Fruit fly (Drosophila melanogaster) whole organism: Measurements from ENCODE around the gene CG14717.

Source experiments
- CG8478 ChIP-seq: fragments of >200 bp; optimal IDR thresholded peaks from 2 replicates; lab custom pipeline; 2018; ENCODE audit warnings: inconsistent platforms
- Dll ChIP-seq: fragments of >200 bp; optimal IDR thresholded peaks from 2 replicates; lab custom pipeline; 2017
- EcR ChIP-seq, 2 experiments: fragments of >200 bp; optimal IDR thresholded peaks; 2 replicates each; lab custom pipeline; 2017; ENCODE audit warnings: missing biosample characterization in 2 of 2, missing genetic modification characterization in 2 of 2, missing genetic modification reagents in 2 of 2
- pan ChIP-seq: fragments of >200 bp; optimal IDR thresholded peaks from 2 replicates; lab custom pipeline; 2017
- psq ChIP-seq: fragments of >200 bp; optimal IDR thresholded peaks from 2 replicates; lab custom pipeline; 2017
- usp ChIP-seq: fragments of >200 bp; optimal IDR thresholded peaks from 2 replicates; lab custom pipeline; 2017; ENCODE audit warnings: missing biosample characterization, missing genetic modification characterization, mixed read lengths

CG14717 gene

dm6 chr3R:11683675-11684074, 12.6 kb upstream of the CG14717 start:
- no peak for TF ChIP-seq pan (lab: Kevin White, UChicago)
- no peak for TF ChIP-seq psq (lab: Kevin White, UChicago)
- TF ChIP-seq usp (GFP tag; lab: Kevin White, UChicago), result no peak
- no peak for TF ChIP-seq EcR (GFP tag; optimal IDR thresholded peaks at IDR 0.05; lab: Kevin White, UChicago)
- no peak for TF ChIP-seq CG8478 (lab: Kevin White, UChicago)
- no peak for TF ChIP-seq Dll (lab: Kevin White, UChicago)

DNA sequence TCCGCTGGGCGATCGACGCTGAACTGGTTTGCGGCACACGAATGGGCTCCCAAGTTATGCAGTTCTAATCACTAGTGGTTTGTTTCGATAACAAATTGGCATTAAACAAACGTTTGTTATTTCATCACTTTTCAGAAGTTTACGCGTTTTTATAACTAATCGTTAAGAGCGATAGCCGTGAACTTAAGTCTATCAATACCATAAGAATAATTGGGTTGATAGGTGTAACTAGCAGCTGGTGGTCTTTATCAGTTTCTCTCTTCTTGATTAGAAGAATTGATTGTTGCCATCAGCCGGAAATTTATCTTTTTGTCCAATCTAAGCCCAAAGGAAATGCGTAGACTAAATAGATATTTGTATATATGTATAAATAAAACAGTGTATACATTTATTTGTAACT, 12.0 kb upstream of the CG14717 start, which contains the start of gene CG6830:
Gene CG6830, minus strand, starts transcription at position 27 of the 400 bp plus-strand sequence.
- no peak for TF ChIP-seq psq (lab: Kevin White, UChicago)
- TF ChIP-seq usp (GFP tag; lab: Kevin White, UChicago), result no peak
- no peak for TF ChIP-seq CG8478 (lab: Kevin White, UChicago)
- no peak for TF ChIP-seq EcR (GFP tag; optimal IDR thresholded peaks at IDR 0.05; lab: Kevin White, UChicago)
- TF ChIP-seq pan (lab: Kevin White, UChicago), result no peak
- TF ChIP-seq Dll (lab: Kevin White, UChicago), result no peak

DNA sequence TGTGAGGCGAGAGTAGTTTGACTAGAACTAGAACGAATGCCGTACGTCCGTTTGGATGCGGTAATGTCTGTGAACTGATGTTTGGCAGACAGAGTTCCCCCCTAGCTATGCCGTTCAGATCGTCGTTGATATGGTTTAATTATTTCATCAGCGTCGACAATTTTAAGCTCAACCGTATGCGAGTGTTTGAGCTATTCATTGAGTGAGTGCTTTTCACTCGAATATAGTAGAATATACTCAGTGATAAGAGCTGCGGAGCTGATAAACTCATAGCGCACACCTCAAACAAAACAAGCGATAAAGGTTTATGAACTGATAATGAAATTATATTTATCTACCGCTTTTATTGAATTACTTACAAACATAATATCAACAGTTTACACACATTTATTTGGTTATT, 8.3 kb upstream of the CG14717 start, which contains the start of gene CG6834:
Gene CG6834, minus strand, starts transcription at position 79 of the 400 bp plus-strand sequence.
- TF ChIP-seq CG8478 (lab: Kevin White, UChicago), result no peak
- TF ChIP-seq EcR (GFP tag; optimal IDR thresholded peaks at IDR 0.05; lab: Kevin White, UChicago), result no peak
- no peak for TF ChIP-seq Dll (lab: Kevin White, UChicago)
- TF ChIP-seq psq (lab: Kevin White, UChicago), result no peak
- TF ChIP-seq usp (GFP tag; lab: Kevin White, UChicago), result no peak
- TF ChIP-seq pan (lab: Kevin White, UChicago), result no peak

- no peak for TF ChIP-seq CG8478 (lab: Kevin White, UChicago)
- TF ChIP-seq psq (lab: Kevin White, UChicago), result no peak
- TF ChIP-seq pan (lab: Kevin White, UChicago), result no peak
- no peak for TF ChIP-seq usp (GFP tag; lab: Kevin White, UChicago)
Measured at dm6 chr3R:11689900-11690299, 6.4 kb upstream of the CG14717 start, which contains the start of gene CG6908. CG6908 (minus strand) TSS chr3R:11690051.

dm6 chr3R:11690857-11691471, 5.3 kb upstream of the CG14717 start:
- TF ChIP-seq EcR (GFP tag; optimal IDR thresholded peaks at IDR 0.05; lab: Kevin White, UChicago) (no peak), Dll (lab: Kevin White, UChicago) (no peak), usp (GFP tag; lab: Kevin White, UChicago) (no peak)

- TF ChIP-seq usp (GFP tag; lab: Kevin White, UChicago), result no peak
Measured at dm6 chr3R:11691747-11692146, 4.6 kb upstream of the CG14717 start, which contains the start of gene CG18765. CG18765 (minus strand) TSS chr3R:11691799.

- no peak for TF ChIP-seq EcR (GFP tag; optimal IDR thresholded peaks at IDR 0.05; lab: Kevin White, UChicago)
- TF ChIP-seq psq (lab: Kevin White, UChicago), result no peak
- no peak for TF ChIP-seq CG8478 (lab: Kevin White, UChicago)
- TF ChIP-seq pan (lab: Kevin White, UChicago), result no peak
Measured at dm6 chr3R:11692504-11692903, 3.8 kb upstream of the CG14717 start.

- TF ChIP-seq pan (lab: Kevin White, UChicago), result no peak
- no peak for TF ChIP-seq Dll (lab: Kevin White, UChicago)
- TF ChIP-seq psq (lab: Kevin White, UChicago), result no peak
- no peak for TF ChIP-seq CG8478 (lab: Kevin White, UChicago)
- no peak for TF ChIP-seq EcR (GFP tag; optimal IDR thresholded peaks at IDR 0.05; lab: Kevin White, UChicago)
- no peak for TF ChIP-seq usp (GFP tag; lab: Kevin White, UChicago)
Measured at dm6 chr3R:11694311-11695305, 1.7 kb upstream of the CG14717 start, which contains the start of gene Fer3. Fer3 (minus strand) TSS chr3R:11694311.

- TF ChIP-seq CG8478 (lab: Kevin White, UChicago) (no peak), psq (lab: Kevin White, UChicago) (no peak), EcR (GFP tag; optimal IDR thresholded peaks at IDR 0.05; lab: Kevin White, UChicago) (no peak), Dll (lab: Kevin White, UChicago) (no peak), usp (GFP tag; lab: Kevin White, UChicago) (no peak), pan (lab: Kevin White, UChicago) (no peak)
Measured at dm6 chr3R:11700314-11700713, 4.0 kb downstream of the CG14717 start, which contains the start of gene CG14718. CG14718 (plus strand) TSS chr3R:11700614.

dm6 chr3R:11703730-11704129, 7.4 kb downstream of the CG14717 start, which contains the start of gene I-t:
I-t (plus strand) TSS chr3R:11704030.
- TF ChIP-seq Dll (lab: Kevin White, UChicago) (no peak), EcR (GFP tag; optimal IDR thresholded peaks at IDR 0.05; lab: Kevin White, UChicago) (no peak), usp (GFP tag; lab: Kevin White, UChicago) (no peak), pan (lab: Kevin White, UChicago) (no peak), psq (lab: Kevin White, UChicago) (no peak), CG8478 (lab: Kevin White, UChicago) (no peak)

DNA sequence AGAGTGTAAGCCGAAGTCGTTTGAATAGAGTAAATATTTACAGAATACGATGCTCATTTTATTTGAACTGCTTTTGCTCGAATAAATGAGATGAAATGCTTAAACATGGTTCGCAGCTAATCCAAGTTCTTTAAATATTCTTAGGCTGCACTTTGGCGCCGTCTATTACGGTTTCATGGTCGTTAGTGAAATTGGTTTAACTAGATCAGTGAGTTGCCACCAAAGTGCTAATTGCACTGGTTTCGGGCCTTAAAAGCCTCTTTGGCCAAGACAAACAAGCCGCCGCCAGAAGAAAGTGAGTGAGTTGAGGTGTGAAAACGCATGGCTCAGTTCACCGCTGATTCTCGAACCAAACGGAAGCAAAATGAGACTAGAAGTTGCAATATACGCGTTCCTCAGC, 15.1 kb downstream of the CG14717 start, which contains the start of gene CG14720:
Gene CG14720, plus strand, starts transcription at position 301 of the 400 bp plus-strand sequence.
- TF ChIP-seq EcR (GFP tag; optimal IDR thresholded peaks at IDR 0.05; lab: Kevin White, UChicago) (no peak), psq (lab: Kevin White, UChicago) (no peak), pan (lab: Kevin White, UChicago) (no peak), Dll (lab: Kevin White, UChicago) (no peak), CG8478 (lab: Kevin White, UChicago) (no peak), usp (GFP tag; lab: Kevin White, UChicago) (no peak)
